Worm (Caenorhabditis elegans) whole organism, L2 larva: Measurements from ENCODE around the gene C46C2.6.

ENCODE experiments used
- elt-3 ChIP-seq: sonication (generic microtip); optimal IDR thresholded peaks from 2 replicates; lab custom pipeline; 2017; ENCODE audit warnings: missing biosample characterization, missing genetic modification characterization
- fos-1 ChIP-seq: fragments of 150-350 bp; optimal IDR thresholded peaks from 2 replicates; lab custom pipeline; 2014; ENCODE audit warnings: missing biosample characterization, missing genetic modification characterization
- lin-13 ChIP-seq: fragments of 150-350 bp; optimal IDR thresholded peaks from 2 replicates; lab custom pipeline; 2014; ENCODE audit warnings: missing biosample characterization, missing genetic modification reagents, missing genetic modification characterization
- nhr-10 ChIP-seq: sonication (generic microtip); optimal IDR thresholded peaks from 2 replicates; lab custom pipeline; 2017; ENCODE audit warnings: missing biosample characterization, missing genetic modification characterization
- nhr-11 ChIP-seq: fragments of 150-350 bp; optimal IDR thresholded peaks from 2 replicates; lab custom pipeline; 2014; ENCODE audit warnings: missing biosample characterization, missing genetic modification characterization

DNA sequence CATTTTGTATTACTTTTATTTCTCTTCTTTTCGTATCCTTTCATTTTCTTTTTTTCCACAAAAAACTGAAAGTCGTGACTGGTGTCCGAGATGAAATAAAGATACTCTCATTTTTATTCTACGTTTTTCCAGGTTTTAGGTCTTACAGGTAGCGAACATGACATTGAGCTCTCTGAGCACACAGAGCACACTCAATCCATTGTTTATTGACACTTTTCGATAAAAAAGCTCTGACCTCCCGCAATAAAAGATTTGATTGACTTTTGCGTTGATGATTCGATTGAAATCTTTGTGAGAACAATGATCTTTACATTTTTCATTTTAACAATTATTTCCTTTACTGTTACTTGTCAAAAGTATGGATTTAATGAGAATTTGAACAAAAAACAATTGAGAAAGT, at the start of gene C46C2.6:
- TF ChIP-seq elt-3 (no peak), nhr-11 (no peak), lin-13 (GFP tag; lab: Kevin White, UChicago) (no peak), fos-1 (tag; lab: Kevin White, UChicago) (no peak), nhr-10 (no peak)
